Worm (Caenorhabditis elegans): ENCODE results near the gene T14B4.3.

Gene T14B4.3

ce11 chrII:6744648-6745047 is 9.9 kb downstream of the T14B4.3 start, which contains the start of gene ins-15:
TSS of gene ins-15 (minus strand) at chrII:6744748.
- TF ChIP-seq mml-1 (tag; optimal IDR thresholded peaks at IDR 0.05) (no peak), zag-1 (tag; optimal IDR thresholded peaks at IDR 0.05) (no peak), unc-62 (GFP tag; optimal IDR thresholded peaks at IDR 0.05) (no peak), nhr-28 (tag; optimal IDR thresholded peaks at IDR 0.05) (no peak), snpc-4 (tag; optimal IDR thresholded peaks at IDR 0.05) (no peak), ztf-11 (tag; optimal IDR thresholded peaks at IDR 0.05) (no peak), nhr-76 (tag; optimal IDR thresholded peaks at IDR 0.05) (no peak), lin-15B (tag; optimal IDR thresholded peaks at IDR 0.05) (no peak), tbx-2 (tag; optimal IDR thresholded peaks at IDR 0.05) (no peak), elt-2 (tag; optimal IDR thresholded peaks at IDR 0.05) (no peak), lsy-12 (tag; optimal IDR thresholded peaks at IDR 0.05) (no peak), R02D3.7 (tag; optimal IDR thresholded peaks at IDR 0.05) (no peak), pha-4 (tag; optimal IDR thresholded peaks at IDR 0.05) (no peak), egl-5 (tag; optimal IDR thresholded peaks at IDR 0.05) (no peak)

ce11 chrII:6745783-6746182 is 11.0 kb downstream of the T14B4.3 start, which contains the start of gene ins-14:
TSS of gene ins-14 (minus strand) at chrII:6745814.
- no peak for TF ChIP-seq fkh-10 (GFP tag; optimal IDR thresholded peaks at IDR 0.05)
- no peak for TF ChIP-seq tbx-2 (tag; optimal IDR thresholded peaks at IDR 0.05)
- no peak for TF ChIP-seq ztf-4 (tag; optimal IDR thresholded peaks at IDR 0.05)
- no peak for TF ChIP-seq skn-1 (tag; optimal IDR thresholded peaks at IDR 0.05)
- no peak for TF ChIP-seq nfya-1 (tag; optimal IDR thresholded peaks at IDR 0.05; ENCODE audit: insufficient read depth)
- no peak for TF ChIP-seq lin-39 (tag; optimal IDR thresholded peaks at IDR 0.05)
- no peak for TF ChIP-seq nhr-76 (tag; optimal IDR thresholded peaks at IDR 0.05)
- no peak for TF ChIP-seq lsy-12 (tag; optimal IDR thresholded peaks at IDR 0.05)
- TF ChIP-seq ceh-82 (tag; optimal IDR thresholded peaks at IDR 0.05) = no peak
- TF ChIP-seq nhr-11 (tag; optimal IDR thresholded peaks at IDR 0.05) = no peak
- no peak for TF ChIP-seq daf-12 (tag; optimal IDR thresholded peaks at IDR 0.05)
- TF ChIP-seq nhr-25 (tag; optimal IDR thresholded peaks at IDR 0.05) = no peak
- no peak for TF ChIP-seq ztf-11 (tag; optimal IDR thresholded peaks at IDR 0.05)
- TF ChIP-seq mdl-1 (tag; optimal IDR thresholded peaks at IDR 0.05) = no peak
- no peak for TF ChIP-seq aly-2 (tag; optimal IDR thresholded peaks at IDR 0.05)
- no peak for TF ChIP-seq ZK546.5 (tag; optimal IDR thresholded peaks at IDR 0.05)
- no peak for TF ChIP-seq unc-62 (GFP tag; optimal IDR thresholded peaks at IDR 0.05)
- TF ChIP-seq ceh-28 (tag; optimal IDR thresholded peaks at IDR 0.05) = no peak
- no peak for TF ChIP-seq egl-5 (tag; optimal IDR thresholded peaks at IDR 0.05)
- no peak for TF ChIP-seq zag-1 (tag; optimal IDR thresholded peaks at IDR 0.05)

- no peak for TF ChIP-seq ceh-82 (tag; optimal IDR thresholded peaks at IDR 0.05)
- no peak for TF ChIP-seq nhr-67 (tag; optimal IDR thresholded peaks at IDR 0.05)
- TF ChIP-seq R02D3.7 (tag; optimal IDR thresholded peaks at IDR 0.05) = no peak
- no peak for TF ChIP-seq unc-62 (GFP tag; optimal IDR thresholded peaks at IDR 0.05)
- TF ChIP-seq nhr-76 (tag; optimal IDR thresholded peaks at IDR 0.05) = no peak
- TF ChIP-seq mml-1 (tag; optimal IDR thresholded peaks at IDR 0.05) = no peak
- TF ChIP-seq elt-1 (tag; optimal IDR thresholded peaks at IDR 0.05) = no peak
- no peak for TF ChIP-seq fos-1 (tag; optimal IDR thresholded peaks at IDR 0.05)
- TF ChIP-seq aly-2 (tag; optimal IDR thresholded peaks at IDR 0.05) = no peak
- TF ChIP-seq lin-39 (tag; optimal IDR thresholded peaks at IDR 0.05) = no peak
- TF ChIP-seq snpc-4 (tag; optimal IDR thresholded peaks at IDR 0.05) = no peak
- no peak for TF ChIP-seq nfya-1 (tag; optimal IDR thresholded peaks at IDR 0.05; ENCODE audit: insufficient read depth)
- no peak for TF ChIP-seq lsy-12 (tag; optimal IDR thresholded peaks at IDR 0.05)
- TF ChIP-seq pqm-1 (tag; optimal IDR thresholded peaks at IDR 0.05) = no peak
- no peak for TF ChIP-seq jun-1 (tag; optimal IDR thresholded peaks at IDR 0.05)
- TF ChIP-seq nhr-43 (tag; optimal IDR thresholded peaks at IDR 0.05; ENCODE audit: poor library complexity, severe bottlenecking) = no peak
- TF ChIP-seq nhr-28 (tag; optimal IDR thresholded peaks at IDR 0.05) = no peak
- TF ChIP-seq ama-1 (optimal IDR thresholded peaks at IDR 0.05) = no peak
- TF ChIP-seq nhr-12 (tag; optimal IDR thresholded peaks at IDR 0.05) = no peak
Measured at ce11 chrII:6746404-6746803, 11.7 kb downstream of the T14B4.3 start, which contains the start of gene F41G3.5. TSS of gene F41G3.5 (plus strand) at chrII:6746704.

ce11 chrII:6749422-6749821 is 14.7 kb downstream of the T14B4.3 start, which contains the start of gene F41G3.10:
TSS of gene F41G3.10 (minus strand) at chrII:6749522.
- no peak for TF ChIP-seq nhr-11 (tag; optimal IDR thresholded peaks at IDR 0.05)
- TF ChIP-seq snpc-4 (tag; optimal IDR thresholded peaks at IDR 0.05) = no peak
- TF ChIP-seq nhr-25 (tag; optimal IDR thresholded peaks at IDR 0.05) = no peak

ce11 chrII:6750929-6751328 is 16.2 kb downstream of the T14B4.3 start, which contains the start of gene F41G3.20:
TSS of gene F41G3.20 (minus strand) at chrII:6751029.
- TF ChIP-seq nfya-1 (tag; optimal IDR thresholded peaks at IDR 0.05; ENCODE audit: insufficient read depth) (no peak), ceh-9 (tag; optimal IDR thresholded peaks at IDR 0.05) (no peak), fkh-2 (tag; optimal IDR thresholded peaks at IDR 0.05) (no peak), ceh-28 (tag; optimal IDR thresholded peaks at IDR 0.05) (no peak), ceh-82 (tag; optimal IDR thresholded peaks at IDR 0.05) (no peak), ZK546.5 (tag; optimal IDR thresholded peaks at IDR 0.05) (no peak), unc-62 (GFP tag; optimal IDR thresholded peaks at IDR 0.05) (no peak), pqm-1 (tag; optimal IDR thresholded peaks at IDR 0.05) (no peak), nhr-28 (tag; optimal IDR thresholded peaks at IDR 0.05) (no peak)

Data from whole organism, L3 larva.